Fruit fly (Drosophila melanogaster): ENCODE data around the gene Got2.

Got2 gene

DNA sequence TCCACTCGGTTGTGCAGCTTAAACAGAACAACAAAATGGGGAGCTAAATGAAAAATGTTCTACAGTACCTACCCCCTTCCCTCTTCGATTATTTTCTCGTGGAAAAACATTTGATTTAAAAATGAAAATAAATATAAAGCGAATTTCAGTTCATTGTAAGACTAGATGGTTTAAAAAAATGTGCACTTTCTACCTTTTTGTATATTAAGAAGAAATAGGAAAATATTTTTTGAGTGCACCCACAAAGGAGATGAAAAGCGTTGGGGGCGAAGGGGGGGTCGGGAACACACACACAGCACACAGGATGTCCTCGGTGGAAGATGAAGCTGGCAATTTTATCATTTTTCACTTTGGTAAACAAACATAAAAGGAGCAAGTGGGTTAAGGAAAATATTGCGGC lies 35.3 kb upstream of the Got2 start:
- TF ChIP-seq stc (GFP tag; IDR thresholded peaks at IDR 0.05) (no peak), CG11695 (GFP tag; IDR thresholded peaks at IDR 0.05) (no peak), CkIIα-i1 (GFP tag; IDR thresholded peaks at IDR 0.05) (no peak), CG16815 (GFP tag; optimal IDR thresholded peaks at IDR 0.05) (no peak), NC2β (GFP tag; optimal IDR thresholded peaks at IDR 0.05) (no peak), Xbp1 (GFP tag; optimal IDR thresholded peaks at IDR 0.05) (no peak)

DNA sequence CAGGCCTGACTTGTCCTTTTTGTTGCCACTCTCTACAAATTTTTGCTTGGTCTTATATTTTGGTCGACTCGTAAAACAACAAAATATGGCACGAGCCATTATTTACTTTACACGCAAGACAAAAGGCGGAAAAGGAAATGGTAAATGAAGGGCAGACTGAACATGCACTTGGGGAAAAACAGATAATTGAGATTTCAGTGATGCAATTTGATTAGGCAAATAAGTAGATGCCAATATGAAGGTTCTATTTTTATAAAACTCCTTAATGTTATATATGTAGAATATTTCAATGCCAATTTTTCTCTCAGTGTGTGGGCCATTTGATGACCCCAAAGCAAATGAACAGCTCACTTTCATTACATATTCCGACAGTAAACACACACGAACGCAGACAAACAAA lies 27.6 kb upstream of the Got2 start:
- peak; percentile 38; the same call in 1 of the 2 replicates for TF ChIP-seq Ptx1 (GFP tag; IDR thresholded peaks at IDR 0.05)
- TF ChIP-seq CG8765 (GFP tag; IDR thresholded peaks at IDR 0.05): no peak
- peak; percentile 24; the same call in 1 of the 2 replicates for TF ChIP-seq sob (GFP tag; IDR thresholded peaks at IDR 0.05)
- peak; percentile 47; the same call in 1 of the 2 replicates for TF ChIP-seq lmd (GFP tag; IDR thresholded peaks at IDR 0.05)
- 0 out of 2 replicates have a peak, but pooled peaks have one; percentile 29 for TF ChIP-seq stc (GFP tag; IDR thresholded peaks at IDR 0.05)
- 0 out of 2 replicates have a peak, but pooled peaks have one; percentile 13 for TF ChIP-seq esg (GFP tag; conservative IDR thresholded peaks at IDR 0.05)
- peak; percentile 46; the same call in 2 of the 3 replicates for TF ChIP-seq dysf (GFP tag; IDR thresholded peaks at IDR 0.05)
- no peak for TF ChIP-seq da (GFP tag; optimal IDR thresholded peaks at IDR 0.05)
- TF ChIP-seq slbo (GFP tag; IDR thresholded peaks at IDR 0.05): peak; percentile 46; the same call in 1 of the 2 replicates
- no peak for TF ChIP-seq Xbp1 (GFP tag; optimal IDR thresholded peaks at IDR 0.05)
- peak; percentile 18 for TF ChIP-seq ind (GFP tag; optimal IDR thresholded peaks at IDR 0.05)
- peak; percentile 67 for TF ChIP-seq Hmr (GFP tag; optimal IDR thresholded peaks at IDR 0.05)
- TF ChIP-seq CG2678 (tag; optimal IDR thresholded peaks at IDR 0.05): peak; percentile 53
- no peak for TF ChIP-seq run (tag; optimal IDR thresholded peaks at IDR 0.05)
- TF ChIP-seq gro (GFP tag; optimal IDR thresholded peaks at IDR 0.05): no peak
- peak; percentile 48 for TF ChIP-seq lab (GFP tag; optimal IDR thresholded peaks at IDR 0.05)
- TF ChIP-seq CG13296 (GFP tag; optimal IDR thresholded peaks at IDR 0.05): peak; percentile 15
- TF ChIP-seq hkb (optimal IDR thresholded peaks at IDR 0.05): no peak
- no peak for TF ChIP-seq hkb (GFP tag; IDR thresholded peaks at IDR 0.05)
- TF ChIP-seq yki (optimal IDR thresholded peaks at IDR 0.05): no peak
- TF ChIP-seq CG2202 (tag; optimal IDR thresholded peaks at IDR 0.05): no peak
- TF ChIP-seq CG11085 (GFP tag; IDR thresholded peaks at IDR 0.05): no peak
- TF ChIP-seq CoRest (tag; optimal IDR thresholded peaks at IDR 0.05): peak; percentile 2
- peak; percentile 55 for TF ChIP-seq sens (GFP tag)
- peak; percentile 45 for TF ChIP-seq Meics (GFP tag; optimal IDR thresholded peaks at IDR 0.05)
- peak; percentile 13 for TF ChIP-seq CG8924 (tag; optimal IDR thresholded peaks at IDR 0.05)
- peak; percentile 28 for TF ChIP-seq Med (GFP tag)
- TF ChIP-seq pan (optimal IDR thresholded peaks at IDR 0.05): no peak
- peak in 1 of 2 experiments; percentile 11 for TF ChIP-seq pan (GFP tag; optimal IDR thresholded peaks at IDR 0.05 in 1 of 2, IDR thresholded peaks at IDR 0.05 in 1 of 2)
- TF ChIP-seq gem (tag; optimal IDR thresholded peaks at IDR 0.05): peak; percentile 46
- no peak for TF ChIP-seq CG31388 (GFP tag; optimal IDR thresholded peaks at IDR 0.05)
- TF ChIP-seq CG10543 (GFP tag; optimal IDR thresholded peaks at IDR 0.05): peak; percentile 8
- peak; percentile 13 for TF ChIP-seq CG7556 (GFP tag; optimal IDR thresholded peaks at IDR 0.05)
- TF ChIP-seq MBD-R2 (GFP tag; IDR thresholded peaks at IDR 0.05): no peak
- TF ChIP-seq dmrt99B (tag; optimal IDR thresholded peaks at IDR 0.05): peak; percentile 21
- peak; percentile 55 for TF ChIP-seq CG2120 (GFP tag; optimal IDR thresholded peaks at IDR 0.05)
- no peak for TF ChIP-seq klu (GFP tag; IDR thresholded peaks at IDR 0.05)
- peak; percentile 22; the same call in 1 of the 2 replicates for TF ChIP-seq vvl (GFP tag; IDR thresholded peaks at IDR 0.05)
- TF ChIP-seq Ada2b (GFP tag; IDR thresholded peaks at IDR 0.05): 0 out of 2 replicates have a peak, but pooled peaks have one; percentile 8
- TF ChIP-seq prd (optimal IDR thresholded peaks at IDR 0.05): no peak
- peak; percentile 45; the same call in 2 of the 3 replicates for TF ChIP-seq prd (GFP tag; IDR thresholded peaks at IDR 0.05)
- peak; percentile 23 for TF ChIP-seq cwo (GFP tag; optimal IDR thresholded peaks at IDR 0.05)
- peak in 1 of 2 experiments; percentile 21 for TF ChIP-seq Hr51 (GFP tag; optimal IDR thresholded peaks at IDR 0.05)
- TF ChIP-seq CG4707 (GFP tag; optimal IDR thresholded peaks at IDR 0.05): no peak
- TF ChIP-seq CG9817 (tag; optimal IDR thresholded peaks at IDR 0.05): peak; percentile 15
- TF ChIP-seq tio (GFP tag; optimal IDR thresholded peaks at IDR 0.05): peak; percentile 2

Data from whole organism, embryonic.